Worm (Caenorhabditis elegans): Measurements from ENCODE around the gene C13G5.2.

C13G5.2 gene

ce11 chrIII:8653875-8654386 lies 35.7 kb upstream of the C13G5.2 start, which contains the start of gene F22B7.9:
Gene F22B7.9, minus strand, starts transcription at chrIII:8653925.
- TF ChIP-seq T22C8.4 (GFP tag; IDR thresholded peaks at IDR 0.05) (no peak), med-1 (GFP tag; optimal IDR thresholded peaks at IDR 0.05; ENCODE audit: insufficient read depth) (no peak)

DNA sequence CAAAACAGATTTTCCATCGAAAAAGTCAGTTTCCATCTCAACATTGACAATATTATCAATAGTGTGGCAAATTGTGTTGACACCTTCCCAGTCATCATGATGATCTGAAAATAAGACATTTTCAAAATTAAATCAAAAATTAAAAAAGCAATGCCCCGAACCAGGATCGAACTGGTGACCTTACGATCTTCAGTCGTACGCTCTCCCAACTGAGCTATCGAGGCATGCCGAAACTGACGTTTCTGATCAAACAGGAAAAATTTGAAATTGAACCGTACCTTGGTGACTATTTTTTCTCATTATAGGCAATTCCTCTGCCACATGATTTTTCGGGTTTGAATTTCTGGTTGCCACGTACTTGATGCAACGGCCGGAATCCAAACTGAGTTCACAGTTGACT lies 35.2 kb upstream of the C13G5.2 start:
- TF ChIP-seq ref-1 (GFP tag; conservative IDR thresholded peaks at IDR 0.05) = no peak
- TF ChIP-seq ztf-29 (GFP tag; IDR thresholded peaks at IDR 0.05) = no peak
- no peak for TF ChIP-seq klf-2 (GFP tag; conservative IDR thresholded peaks at IDR 0.05)
- TF ChIP-seq ztf-23 (GFP tag; IDR thresholded peaks at IDR 0.05) = no peak
- no peak for TF ChIP-seq flt-1 (GFP tag; IDR thresholded peaks at IDR 0.05)
- TF ChIP-seq tab-1 (GFP tag; IDR thresholded peaks at IDR 0.05) = no peak

DNA sequence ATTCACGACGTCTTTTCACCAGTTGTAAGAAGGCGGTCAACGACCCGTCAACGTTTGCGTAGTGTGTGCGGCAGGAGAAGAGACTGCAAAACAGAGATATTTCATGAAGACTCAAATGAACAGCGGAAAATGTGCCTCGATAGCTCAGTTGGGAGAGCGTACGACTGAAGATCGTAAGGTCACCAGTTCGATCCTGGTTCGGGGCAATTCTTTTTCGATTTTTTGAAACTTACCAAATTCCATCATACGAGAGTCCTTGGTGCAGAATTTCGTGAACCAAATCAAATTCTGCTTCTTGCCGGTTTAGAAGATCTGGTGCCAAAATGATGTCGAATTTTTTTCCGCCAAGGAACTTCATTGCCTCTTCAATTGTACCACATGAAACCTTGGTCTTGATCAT lies 34.7 kb upstream of the C13G5.2 start:
- TF ChIP-seq klf-2 (GFP tag; conservative IDR thresholded peaks at IDR 0.05) (peak; percentile 69; the same call in 1 of the 2 replicates), tab-1 (GFP tag; IDR thresholded peaks at IDR 0.05) (peak; percentile 79; the same call in 1 of the 2 replicates), T22C8.4 (GFP tag; IDR thresholded peaks at IDR 0.05) (peak; percentile 39; the same call in 1 of the 2 replicates), flt-1 (GFP tag; IDR thresholded peaks at IDR 0.05) (peak; percentile 85), ztf-23 (GFP tag; IDR thresholded peaks at IDR 0.05) (peak; percentile 75), med-1 (GFP tag; optimal IDR thresholded peaks at IDR 0.05; ENCODE audit: insufficient read depth) (peak; percentile 24), cog-1 (tag; optimal IDR thresholded peaks at IDR 0.05) (no peak), ztf-29 (GFP tag; IDR thresholded peaks at IDR 0.05) (peak; percentile 62; the same call in 1 of the 2 replicates), ref-1 (GFP tag; conservative IDR thresholded peaks at IDR 0.05) (peak; percentile 45; the same call in 1 of the 2 replicates)

DNA sequence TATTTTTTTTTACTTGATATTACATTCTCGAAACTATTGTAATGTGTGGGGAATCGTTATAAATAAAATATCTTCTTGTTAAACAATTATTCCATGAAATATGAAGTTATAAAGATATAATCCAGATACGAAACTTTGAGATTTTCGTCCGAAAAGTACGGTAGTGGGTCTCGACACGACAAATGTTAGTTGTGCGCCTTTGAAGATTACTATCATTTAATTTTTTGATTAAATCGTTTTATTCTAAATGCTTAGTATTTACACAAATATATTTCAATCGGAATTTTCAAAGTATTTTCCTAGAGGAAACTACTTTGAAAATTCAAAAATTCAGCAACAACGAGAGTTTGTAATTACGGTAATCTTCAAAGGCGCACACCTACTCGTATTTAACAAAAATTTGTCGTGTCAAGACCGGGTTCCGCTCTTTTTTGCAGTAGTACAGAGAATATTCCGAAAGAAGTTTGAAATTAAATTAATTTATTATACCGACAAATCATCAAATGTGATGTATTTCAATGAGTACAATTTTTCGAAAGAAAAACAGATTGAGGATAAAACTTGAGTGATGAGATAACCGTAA lies 33.9 kb upstream of the C13G5.2 start:
- TF ChIP-seq ztf-23 (GFP tag; IDR thresholded peaks at IDR 0.05) (no peak), klf-2 (GFP tag; conservative IDR thresholded peaks at IDR 0.05) (no peak), flt-1 (GFP tag; IDR thresholded peaks at IDR 0.05) (no peak), med-1 (GFP tag; optimal IDR thresholded peaks at IDR 0.05; ENCODE audit: insufficient read depth) (no peak), tab-1 (GFP tag; IDR thresholded peaks at IDR 0.05) (no peak), ztf-29 (GFP tag; IDR thresholded peaks at IDR 0.05) (no peak), ref-1 (GFP tag; conservative IDR thresholded peaks at IDR 0.05) (no peak), T22C8.4 (GFP tag; IDR thresholded peaks at IDR 0.05) (no peak), cog-1 (tag; optimal IDR thresholded peaks at IDR 0.05) (no peak)

- peak; percentile 93 for TF ChIP-seq tab-1 (GFP tag; IDR thresholded peaks at IDR 0.05)
- TF ChIP-seq T22C8.4 (GFP tag; IDR thresholded peaks at IDR 0.05) = peak; percentile 74
- peak; percentile 80 for TF ChIP-seq cog-1 (tag; optimal IDR thresholded peaks at IDR 0.05)
- peak; percentile 51 for TF ChIP-seq med-1 (GFP tag; optimal IDR thresholded peaks at IDR 0.05; ENCODE audit: insufficient read depth)
- peak; percentile 74 for TF ChIP-seq ztf-29 (GFP tag; IDR thresholded peaks at IDR 0.05)
- TF ChIP-seq flt-1 (GFP tag; IDR thresholded peaks at IDR 0.05) = peak; percentile 91
- peak; percentile 80 for TF ChIP-seq ref-1 (GFP tag; conservative IDR thresholded peaks at IDR 0.05)
- peak; percentile 87 for TF ChIP-seq ztf-23 (GFP tag; IDR thresholded peaks at IDR 0.05)
- peak; percentile 77 for TF ChIP-seq klf-2 (GFP tag; conservative IDR thresholded peaks at IDR 0.05)
Observed at ce11 chrIII:8650235-8650817, 32.1 kb upstream of the C13G5.2 start, which contains the start of gene flp-23. Gene flp-23, plus strand, starts transcription at chrIII:8650767.

- no peak for TF ChIP-seq med-1 (GFP tag; optimal IDR thresholded peaks at IDR 0.05; ENCODE audit: insufficient read depth)
- no peak for TF ChIP-seq flt-1 (GFP tag; IDR thresholded peaks at IDR 0.05)
- TF ChIP-seq ref-1 (GFP tag; conservative IDR thresholded peaks at IDR 0.05) = no peak
- TF ChIP-seq T22C8.4 (GFP tag; IDR thresholded peaks at IDR 0.05) = no peak
- TF ChIP-seq tab-1 (GFP tag; IDR thresholded peaks at IDR 0.05) = no peak
- TF ChIP-seq cog-1 (tag; optimal IDR thresholded peaks at IDR 0.05) = no peak
Observed at ce11 chrIII:8648589-8648988, 30.3 kb upstream of the C13G5.2 start, which contains the start of gene F22B7.3. Gene F22B7.3, plus strand, starts transcription at chrIII:8648889.

DNA sequence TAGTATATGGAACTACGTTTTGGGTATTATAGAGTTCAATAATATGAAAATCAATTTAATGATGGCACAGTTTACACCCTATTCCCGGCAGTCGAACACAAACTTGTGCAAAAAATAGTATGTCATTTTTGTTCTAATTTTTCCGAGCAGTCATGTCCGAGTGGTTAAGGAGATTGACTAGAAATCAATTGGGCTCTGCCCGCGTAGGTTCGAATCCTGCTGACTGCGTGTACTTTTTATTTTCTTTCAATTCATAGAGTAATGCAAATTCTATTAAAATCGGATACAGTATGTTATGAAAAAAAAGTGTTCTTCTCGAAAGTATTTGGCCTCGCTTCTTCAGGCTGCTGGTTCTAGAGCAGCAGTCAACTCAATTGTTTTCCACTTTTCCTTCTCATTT lies 27.8 kb upstream of the C13G5.2 start:
- TF ChIP-seq cog-1 (tag; optimal IDR thresholded peaks at IDR 0.05) (no peak), ref-1 (GFP tag; conservative IDR thresholded peaks at IDR 0.05) (no peak), ztf-29 (GFP tag; IDR thresholded peaks at IDR 0.05) (no peak), ztf-23 (GFP tag; IDR thresholded peaks at IDR 0.05) (no peak), flt-1 (GFP tag; IDR thresholded peaks at IDR 0.05) (no peak), tab-1 (GFP tag; IDR thresholded peaks at IDR 0.05) (no peak), T22C8.4 (GFP tag; IDR thresholded peaks at IDR 0.05) (no peak), med-1 (GFP tag; optimal IDR thresholded peaks at IDR 0.05; ENCODE audit: insufficient read depth) (no peak), klf-2 (GFP tag; conservative IDR thresholded peaks at IDR 0.05) (no peak)

ce11 chrIII:8643639-8644038 lies 25.4 kb upstream of the C13G5.2 start, which contains the start of gene twk-7:
Gene twk-7, minus strand, starts transcription at chrIII:8643739.
- TF ChIP-seq ztf-29 (GFP tag; IDR thresholded peaks at IDR 0.05) (no peak), ref-1 (GFP tag; conservative IDR thresholded peaks at IDR 0.05) (no peak), cog-1 (tag; optimal IDR thresholded peaks at IDR 0.05) (no peak), T22C8.4 (GFP tag; IDR thresholded peaks at IDR 0.05) (no peak), klf-2 (GFP tag; conservative IDR thresholded peaks at IDR 0.05) (no peak), tab-1 (GFP tag; IDR thresholded peaks at IDR 0.05) (no peak), ztf-23 (GFP tag; IDR thresholded peaks at IDR 0.05) (no peak), flt-1 (GFP tag; IDR thresholded peaks at IDR 0.05) (no peak), med-1 (GFP tag; optimal IDR thresholded peaks at IDR 0.05; ENCODE audit: insufficient read depth) (no peak)

ce11 chrIII:8639188-8639795 lies 21.0 kb upstream of the C13G5.2 start, which contains the start of gene fip-1:
Gene fip-1, plus strand, starts transcription at chrIII:8639745.
- TF ChIP-seq tab-1 (GFP tag; IDR thresholded peaks at IDR 0.05) = no peak
- TF ChIP-seq ztf-23 (GFP tag; IDR thresholded peaks at IDR 0.05) = no peak
- no peak for TF ChIP-seq med-1 (GFP tag; optimal IDR thresholded peaks at IDR 0.05; ENCODE audit: insufficient read depth)
- TF ChIP-seq ztf-29 (GFP tag; IDR thresholded peaks at IDR 0.05) = no peak
